Worm (Caenorhabditis elegans) whole organism, young adult: ENCODE results near the gene R04F11.2.

Experiments used
- B0035.1 ChIP-seq: sonication (generic microtip); optimal IDR thresholded peaks from 2 replicates; lab custom pipeline; 2016; ENCODE audit warnings: missing genetic modification characterization, mild to moderate bottlenecking, missing compliant biosample characterization, missing genotype, missing genetic modification reagents
- B0261.1 ChIP-seq: sonication (generic microtip); optimal IDR thresholded peaks from 2 replicates; lab custom pipeline; 2016; ENCODE audit warnings: mild to moderate bottlenecking, missing genetic modification characterization, moderate library complexity, missing compliant biosample characterization
- F33H1.4 ChIP-seq: fragments of 200-800 bp; sonication (Bioruptor generic); IDR thresholded peaks from 2 replicates; pipeline ENCODE4 v1.3.6; 2022; ENCODE audit warnings: missing genetic modification reagents, missing genetic modification characterization, missing compliant biosample characterization
- F57C9.4 ChIP-seq: sonication (generic microtip); optimal IDR thresholded peaks from 2 replicates; lab custom pipeline; 2017; ENCODE audit warnings: mild to moderate bottlenecking, missing genetic modification characterization, missing compliant biosample characterization
- K12H6.12 ChIP-seq: fragments of 200-800 bp; sonication (Bioruptor generic); optimal IDR thresholded peaks from 2 replicates; lab custom pipeline; 2018; ENCODE audit warnings: mild to moderate bottlenecking, missing genetic modification characterization, missing compliant biosample characterization
- Y56A3A.18 ChIP-seq: fragments of 200-800 bp; sonication (Bioruptor generic); IDR thresholded peaks from 2 replicates; pipeline ENCODE4 v1.3.6; 2022; ENCODE audit warnings: missing genetic modification reagents, missing genetic modification characterization, missing compliant biosample characterization
- Y67H2A.10 ChIP-seq: fragments of 200-800 bp; sonication (Bioruptor generic); conservative IDR thresholded peaks from 2 replicates; pipeline ENCODE4 v1.3.6; 2022; ENCODE audit warnings: missing genetic modification reagents, missing genetic modification characterization, missing compliant biosample characterization
- Y95B8A.8 ChIP-seq: fragments of 200-800 bp; sonication (Bioruptor generic); IDR thresholded peaks from 2 replicates; pipeline ENCODE4 v1.3.6; 2022; ENCODE audit warnings: missing genetic modification reagents, missing genetic modification characterization, missing compliant biosample characterization
- ZK185.1 ChIP-seq: sonication (generic microtip); optimal IDR thresholded peaks from 2 replicates; lab custom pipeline; 2016; ENCODE audit warnings: mild to moderate bottlenecking, missing genetic modification characterization, missing compliant biosample characterization; ENCODE audit not compliant: poor library complexity, severe bottlenecking
- aptf-3 ChIP-seq: fragments of 200-800 bp; sonication (Bioruptor generic); IDR thresholded peaks from 2 replicates; pipeline ENCODE4 v1.3.6; 2022; ENCODE audit warnings: missing genetic modification characterization, missing compliant biosample characterization
- attf-3 ChIP-seq: fragments of 200-800 bp; sonication (Bioruptor generic); conservative IDR thresholded peaks from 2 replicates; pipeline ENCODE4 v1.3.6; 2022; ENCODE audit warnings: missing genetic modification reagents, missing genetic modification characterization, missing compliant biosample characterization
- bed-1 ChIP-seq: fragments of 200-800 bp; sonication (Bioruptor generic); IDR thresholded peaks from 2 replicates; pipeline ENCODE4 v1.3.6; 2022; ENCODE audit warnings: missing genetic modification reagents, missing genetic modification characterization, missing compliant biosample characterization
- ceh-100 ChIP-seq: fragments of 200-800 bp; sonication (Bioruptor generic); IDR thresholded peaks from 2 replicates; pipeline ENCODE4 v1.3.6; 2022; ENCODE audit warnings: missing genetic modification reagents, missing genetic modification characterization, missing compliant biosample characterization
- ceh-27 ChIP-seq: fragments of 200-800 bp; sonication (Bioruptor generic); optimal IDR thresholded peaks from 2 replicates; lab custom pipeline; 2018; ENCODE audit warnings: mild to moderate bottlenecking, missing genetic modification characterization, moderate library complexity, missing compliant biosample characterization
- ceh-40 ChIP-seq: fragments of 200-800 bp; sonication (Bioruptor generic); IDR thresholded peaks from 2 replicates; pipeline ENCODE4 v1.3.6; 2022; ENCODE audit warnings: missing genetic modification characterization, missing compliant biosample characterization
- ceh-58 ChIP-seq: fragments of 200-800 bp; sonication (Bioruptor generic); IDR thresholded peaks from 2 replicates; pipeline ENCODE4 v1.3.6; 2022; ENCODE audit warnings: missing genetic modification characterization, missing compliant biosample characterization
- dox-1 ChIP-seq: fragments of 200-800 bp; sonication (Bioruptor generic); IDR thresholded peaks from 2 replicates; pipeline ENCODE4 v1.3.6; 2022; ENCODE audit warnings: missing genetic modification reagents, missing genetic modification characterization, missing compliant biosample characterization
- dpff-1 ChIP-seq: sonication (generic microtip); optimal IDR thresholded peaks from 2 replicates; lab custom pipeline; 2017; ENCODE audit warnings: mild to moderate bottlenecking, missing genetic modification characterization, missing compliant biosample characterization
- egl-18 ChIP-seq: fragments of 200-800 bp; sonication (Bioruptor generic); IDR thresholded peaks from 2 replicates; pipeline ENCODE4 v1.3.6; 2022; ENCODE audit warnings: missing genetic modification reagents, missing genetic modification characterization, missing compliant biosample characterization
- egrh-3 ChIP-seq: fragments of 200-800 bp; sonication (Bioruptor generic); IDR thresholded peaks from 2 replicates; pipeline ENCODE4 v1.3.6; 2022; ENCODE audit warnings: missing genetic modification reagents, missing genetic modification characterization, missing compliant biosample characterization
- fkh-3 ChIP-seq: sonication (generic microtip); optimal IDR thresholded peaks from 2 replicates; lab custom pipeline; 2016; ENCODE audit warnings: mild to moderate bottlenecking, missing genetic modification characterization, missing compliant biosample characterization
- hlh-12 ChIP-seq: sonication (generic microtip); optimal IDR thresholded peaks from 2 replicates; lab custom pipeline; 2016; ENCODE audit warnings: missing genetic modification characterization, missing compliant biosample characterization
- hlh-26 ChIP-seq: fragments of 200-800 bp; sonication (Bioruptor generic); conservative IDR thresholded peaks from 2 replicates; pipeline ENCODE4 v1.3.6; 2022; ENCODE audit warnings: missing genetic modification reagents, missing genetic modification characterization, missing compliant biosample characterization
- hmg-1.2 ChIP-seq: fragments of 200-800 bp; sonication (Bioruptor generic); IDR thresholded peaks from 2 replicates; pipeline ENCODE4 v1.3.6; 2022; ENCODE audit warnings: missing genetic modification reagents, missing genetic modification characterization, missing compliant biosample characterization
- hrde-1 ChIP-seq: sonication (generic microtip); optimal IDR thresholded peaks from 2 replicates; lab custom pipeline; 2016; ENCODE audit warnings: missing genetic modification characterization, mild to moderate bottlenecking, missing compliant biosample characterization, moderate library complexity, missing genotype, missing genetic modification reagents, borderline replicate concordance
- lin-54 ChIP-seq: fragments of 200-800 bp; sonication (Bioruptor generic); optimal IDR thresholded peaks from 2 replicates; lab custom pipeline; 2018; ENCODE audit warnings: mild to moderate bottlenecking, missing genetic modification characterization, missing compliant biosample characterization
- madf-3 ChIP-seq: fragments of 200-800 bp; sonication (Bioruptor generic); IDR thresholded peaks from 2 replicates; pipeline ENCODE4 v1.3.6; 2022; ENCODE audit warnings: missing genetic modification reagents, missing genetic modification characterization, missing compliant biosample characterization
- rcor-1 ChIP-seq: fragments of 200-800 bp; sonication (Bioruptor generic); IDR thresholded peaks from 2 replicates; pipeline ENCODE4 v1.3.6; 2022; ENCODE audit warnings: missing genetic modification reagents, missing genetic modification characterization, missing compliant biosample characterization
- repo-1 ChIP-seq: sonication (generic microtip); optimal IDR thresholded peaks from 2 replicates; lab custom pipeline; 2017; ENCODE audit warnings: mild to moderate bottlenecking, missing genetic modification characterization, missing compliant biosample characterization
- sdz-38 ChIP-seq: sonication (generic microtip); optimal IDR thresholded peaks from 2 replicates; lab custom pipeline; 2016; ENCODE audit warnings: missing genotype, missing genetic modification characterization, missing compliant biosample characterization
- snpc-3.4 ChIP-seq: sonication (generic microtip); optimal IDR thresholded peaks from 2 replicates; lab custom pipeline; 2017; ENCODE audit warnings: missing genetic modification characterization, mild to moderate bottlenecking, missing compliant biosample characterization, antibody characterized with exemption, moderate library complexity, missing genotype, missing genetic modification reagents
- somi-1 ChIP-seq: fragments of 200-800 bp; sonication (Bioruptor generic); optimal IDR thresholded peaks from 2 replicates; lab custom pipeline; 2018; ENCODE audit warnings: mild to moderate bottlenecking, missing genetic modification characterization, missing compliant biosample characterization
- tbp1 ChIP-seq: fragments of 200-800 bp; sonication (Bioruptor generic); optimal IDR thresholded peaks from 2 replicates; lab custom pipeline; 2018; ENCODE audit warnings: mild to moderate bottlenecking, missing genetic modification characterization, missing compliant biosample characterization
- unc-130 ChIP-seq: sonication (generic microtip); optimal IDR thresholded peaks from 2 replicates; lab custom pipeline; 2016; ENCODE audit warnings: missing genetic modification reagents, missing genetic modification characterization, missing compliant biosample characterization
- unc-62 ChIP-seq: fragments of 150-350 bp; optimal IDR thresholded peaks from 2 replicates; lab custom pipeline; 2014; ENCODE audit warnings: missing biosample characterization, missing genetic modification reagents, missing genetic modification characterization
- zim-3 ChIP-seq: sonication (generic microtip); optimal IDR thresholded peaks from 2 replicates; lab custom pipeline; 2017; ENCODE audit warnings: mild to moderate bottlenecking, missing genetic modification characterization, moderate library complexity, missing compliant biosample characterization
- ztf-3 ChIP-seq: fragments of 200-800 bp; sonication (Bioruptor generic); optimal IDR thresholded peaks from 2 replicates; lab custom pipeline; 2018; ENCODE audit warnings: mild to moderate bottlenecking, missing genetic modification characterization, missing compliant biosample characterization

Gene R04F11.2

DNA sequence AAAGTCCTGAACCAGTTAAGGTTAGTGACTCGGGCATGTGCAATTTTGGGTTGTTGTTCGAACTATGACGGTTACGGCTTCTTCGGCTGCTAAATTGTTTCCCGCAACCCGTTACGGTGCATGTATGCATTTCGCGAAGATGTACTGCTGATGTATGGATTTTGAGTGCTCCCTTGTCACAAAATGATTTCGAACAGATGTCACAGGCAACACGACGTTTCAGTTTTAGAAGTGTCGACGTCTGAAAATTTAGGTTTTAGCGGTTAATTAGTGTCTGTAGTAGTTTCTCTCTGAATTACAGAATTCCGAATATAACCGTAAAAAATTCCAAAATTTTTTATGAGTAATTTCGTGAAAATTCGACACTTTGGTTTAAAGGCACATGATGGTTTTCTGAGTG, 42.5 kb upstream of the R04F11.2 start (continued):
- TF ChIP-seq sdz-38 (tag; lab: Kevin White, UChicago) (no peak), F57C9.4 (tag; lab: Kevin White, UChicago) (no peak)

DNA sequence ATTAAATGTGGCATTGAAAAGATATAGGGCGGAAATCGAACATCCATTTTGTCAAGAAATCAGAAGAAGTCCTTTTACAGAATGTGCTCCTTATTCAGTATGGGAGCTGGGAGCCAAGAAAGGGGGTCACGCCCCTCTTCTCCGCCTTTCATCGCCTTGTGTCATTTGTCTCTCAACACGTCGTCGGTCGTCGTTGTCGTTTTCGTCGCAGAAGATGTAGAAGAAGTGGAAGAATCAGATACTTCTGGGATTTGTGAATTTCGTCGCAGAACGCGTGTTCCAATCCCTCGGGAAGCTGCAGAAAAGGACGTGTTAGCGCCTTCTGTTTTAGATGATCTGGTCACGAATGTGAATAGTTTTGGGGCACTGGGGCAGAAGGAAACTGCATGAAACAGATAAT, 41.2 kb upstream of the R04F11.2 start, which contains the start of gene bnc-1:
bnc-1 (minus strand) TSS at position 101 of the 400 bp plus-strand sequence.
- TF ChIP-seq rcor-1 (GFP tag; lab: Robert Waterston, UW) = no peak
- no peak for TF ChIP-seq snpc-3.4
- TF ChIP-seq K12H6.12 (tag; lab: Kevin White, UChicago) = no peak
- no peak for TF ChIP-seq ceh-27 (GFP tag; lab: Kevin White, UChicago)
- no peak for TF ChIP-seq ceh-40
- TF ChIP-seq ztf-3 = no peak
- TF ChIP-seq B0261.1 (tag; lab: Kevin White, UChicago) = no peak
- TF ChIP-seq unc-130 (GFP tag; lab: Kevin White, UChicago) = no peak
- no peak for TF ChIP-seq madf-3 (GFP tag; lab: Robert Waterston, UW)
- no peak for TF ChIP-seq egrh-3 (GFP tag; lab: Robert Waterston, UW)
- TF ChIP-seq zim-3 = no peak
- no peak for TF ChIP-seq Y56A3A.18 (GFP tag; lab: Robert Waterston, UW)

ce11 chrV:12281508-12281907, 36.7 kb upstream of the R04F11.2 start:
- TF ChIP-seq attf-3 = no peak
- no peak for TF ChIP-seq egl-18
- TF ChIP-seq aptf-3 (GFP tag; lab: Robert Waterston, UW) = no peak
- no peak for TF ChIP-seq somi-1 (GFP tag; lab: Kevin White, UChicago)
- TF ChIP-seq B0035.1 (tag; lab: Kevin White, UChicago) = no peak
- no peak for TF ChIP-seq fkh-3 (tag; lab: Kevin White, UChicago)
- no peak for TF ChIP-seq ceh-100 (GFP tag; lab: Robert Waterston, UW)
- no peak for TF ChIP-seq hlh-12 (tag; lab: Kevin White, UChicago)
- TF ChIP-seq ZK185.1 (tag; lab: Kevin White, UChicago) = no peak
- TF ChIP-seq F33H1.4 (GFP tag; lab: Robert Waterston, UW) = no peak
- TF ChIP-seq tbp1 (GFP tag; lab: Kevin White, UChicago) = no peak
- no peak for TF ChIP-seq unc-62
- no peak for TF ChIP-seq ceh-40
- no peak for TF ChIP-seq hrde-1

DNA sequence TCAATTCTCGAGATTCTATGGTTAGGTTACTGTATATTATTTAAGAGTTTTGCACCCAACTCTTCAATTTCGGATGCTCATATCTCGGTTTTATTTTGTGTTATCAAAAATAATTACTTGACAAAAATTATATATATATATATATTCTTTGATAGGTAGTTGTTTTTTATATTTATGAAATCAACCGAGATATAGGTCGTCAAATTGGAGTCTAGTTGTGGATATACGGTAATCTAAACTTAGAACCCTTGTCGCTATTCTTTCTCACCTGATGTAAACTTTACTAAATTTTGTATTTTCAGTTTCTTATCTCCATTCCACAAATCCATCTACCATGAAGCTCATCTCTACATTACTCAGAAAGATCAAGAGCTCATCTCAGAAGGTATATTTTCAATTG, 35.0 kb upstream of the R04F11.2 start, which contains the start of gene F55C5.10:
F55C5.10 (plus strand) TSS at position 301 of the 400 bp plus-strand sequence.
- TF ChIP-seq dpff-1 (tag; lab: Kevin White, UChicago) = no peak
- no peak for TF ChIP-seq bed-1 (GFP tag; lab: Robert Waterston, UW)
- TF ChIP-seq hrde-1 = no peak
- no peak for TF ChIP-seq Y95B8A.8 (GFP tag; lab: Robert Waterston, UW)
- no peak for TF ChIP-seq F57C9.4 (tag; lab: Kevin White, UChicago)
- TF ChIP-seq ceh-58 (GFP tag; lab: Robert Waterston, UW) = no peak
- TF ChIP-seq dox-1 (GFP tag; lab: Robert Waterston, UW) = no peak
- TF ChIP-seq repo-1 (tag; lab: Kevin White, UChicago) = no peak
- no peak for TF ChIP-seq Y67H2A.10 (GFP tag; lab: Robert Waterston, UW)
- no peak for TF ChIP-seq hmg-1.2
- no peak for TF ChIP-seq lin-54 (GFP tag; lab: Kevin White, UChicago)
- TF ChIP-seq hlh-26 (GFP tag; lab: Robert Waterston, UW) = no peak
- TF ChIP-seq, all 124 proteins: peak for 0
